Worm (Caenorhabditis elegans): ENCODE data around the gene sym-2.

The sym-2 gene

ce11 chrII:9188380-9188779, at the start of gene sym-2:
Gene sym-2, minus strand, starts transcription at chrII:9188480.
- TF ChIP-seq flt-1 (GFP tag; IDR thresholded peaks at IDR 0.05), result no peak
- TF ChIP-seq ref-1 (GFP tag; conservative IDR thresholded peaks at IDR 0.05), result no peak
- TF ChIP-seq tab-1 (GFP tag; IDR thresholded peaks at IDR 0.05), result no peak
- no peak for TF ChIP-seq ztf-29 (GFP tag; IDR thresholded peaks at IDR 0.05)
- TF ChIP-seq T22C8.4 (GFP tag; IDR thresholded peaks at IDR 0.05), result no peak

- TF ChIP-seq ref-1 (GFP tag; conservative IDR thresholded peaks at IDR 0.05) (no peak), ztf-29 (GFP tag; IDR thresholded peaks at IDR 0.05) (no peak), ztf-23 (GFP tag; IDR thresholded peaks at IDR 0.05) (no peak), klf-2 (GFP tag; conservative IDR thresholded peaks at IDR 0.05) (no peak), med-1 (GFP tag; optimal IDR thresholded peaks at IDR 0.05; ENCODE audit: insufficient read depth) (no peak), flt-1 (GFP tag; IDR thresholded peaks at IDR 0.05) (no peak), tab-1 (GFP tag; IDR thresholded peaks at IDR 0.05) (no peak), cog-1 (tag; optimal IDR thresholded peaks at IDR 0.05) (no peak), T22C8.4 (GFP tag; IDR thresholded peaks at IDR 0.05) (no peak)
These were observed 49.4 kb upstream of the sym-2 start for ce11 chrII:9237719-9238118.

ce11 chrII:9236972-9237371, 48.7 kb upstream of the sym-2 start:
- TF ChIP-seq ref-1 (GFP tag; conservative IDR thresholded peaks at IDR 0.05) (no peak), ztf-29 (GFP tag; IDR thresholded peaks at IDR 0.05) (no peak), klf-2 (GFP tag; conservative IDR thresholded peaks at IDR 0.05) (no peak), tab-1 (GFP tag; IDR thresholded peaks at IDR 0.05) (no peak), cog-1 (tag; optimal IDR thresholded peaks at IDR 0.05) (no peak), ztf-23 (GFP tag; IDR thresholded peaks at IDR 0.05) (no peak), flt-1 (GFP tag; IDR thresholded peaks at IDR 0.05) (no peak), T22C8.4 (GFP tag; IDR thresholded peaks at IDR 0.05) (no peak), med-1 (GFP tag; optimal IDR thresholded peaks at IDR 0.05; ENCODE audit: insufficient read depth) (no peak)

- no peak for TF ChIP-seq flt-1 (GFP tag; IDR thresholded peaks at IDR 0.05)
- no peak for TF ChIP-seq klf-2 (GFP tag; conservative IDR thresholded peaks at IDR 0.05)
- TF ChIP-seq ref-1 (GFP tag; conservative IDR thresholded peaks at IDR 0.05), result no peak
- no peak for TF ChIP-seq cog-1 (tag; optimal IDR thresholded peaks at IDR 0.05)
These were observed 48.0 kb upstream of the sym-2 start, which contains the start of gene T26C5.3 for ce11 chrII:9236283-9236682. Gene T26C5.3, plus strand, starts transcription at chrII:9236583.

- TF ChIP-seq flt-1 (GFP tag; IDR thresholded peaks at IDR 0.05) (no peak), med-1 (GFP tag; optimal IDR thresholded peaks at IDR 0.05; ENCODE audit: insufficient read depth) (no peak), cog-1 (tag; optimal IDR thresholded peaks at IDR 0.05) (no peak), tab-1 (GFP tag; IDR thresholded peaks at IDR 0.05) (no peak), T22C8.4 (GFP tag; IDR thresholded peaks at IDR 0.05) (no peak), ztf-23 (GFP tag; IDR thresholded peaks at IDR 0.05) (no peak), ztf-29 (GFP tag; IDR thresholded peaks at IDR 0.05) (no peak), ref-1 (GFP tag; conservative IDR thresholded peaks at IDR 0.05) (no peak), klf-2 (GFP tag; conservative IDR thresholded peaks at IDR 0.05) (no peak)
These were observed 45.5 kb upstream of the sym-2 start for ce11 chrII:9233813-9234212.

- no peak for TF ChIP-seq cog-1 (tag; optimal IDR thresholded peaks at IDR 0.05)
- TF ChIP-seq ztf-29 (GFP tag; IDR thresholded peaks at IDR 0.05), result no peak
- no peak for TF ChIP-seq klf-2 (GFP tag; conservative IDR thresholded peaks at IDR 0.05)
- no peak for TF ChIP-seq ztf-23 (GFP tag; IDR thresholded peaks at IDR 0.05)
- no peak for TF ChIP-seq T22C8.4 (GFP tag; IDR thresholded peaks at IDR 0.05)
- TF ChIP-seq tab-1 (GFP tag; IDR thresholded peaks at IDR 0.05), result no peak
- TF ChIP-seq flt-1 (GFP tag; IDR thresholded peaks at IDR 0.05), result no peak
- TF ChIP-seq ref-1 (GFP tag; conservative IDR thresholded peaks at IDR 0.05), result no peak
- no peak for TF ChIP-seq med-1 (GFP tag; optimal IDR thresholded peaks at IDR 0.05; ENCODE audit: insufficient read depth)
These were observed 44.6 kb upstream of the sym-2 start, which contains the start of gene T26C5.2 for ce11 chrII:9232923-9233322. Gene T26C5.2, plus strand, starts transcription at chrII:9233223.

- TF ChIP-seq ztf-29 (GFP tag; IDR thresholded peaks at IDR 0.05) (no peak), tab-1 (GFP tag; IDR thresholded peaks at IDR 0.05) (no peak), T22C8.4 (GFP tag; IDR thresholded peaks at IDR 0.05) (no peak), med-1 (GFP tag; optimal IDR thresholded peaks at IDR 0.05; ENCODE audit: insufficient read depth) (no peak), ref-1 (GFP tag; conservative IDR thresholded peaks at IDR 0.05) (no peak), klf-2 (GFP tag; conservative IDR thresholded peaks at IDR 0.05) (no peak), flt-1 (GFP tag; IDR thresholded peaks at IDR 0.05) (no peak), ztf-23 (GFP tag; IDR thresholded peaks at IDR 0.05) (no peak), cog-1 (tag; optimal IDR thresholded peaks at IDR 0.05) (no peak)
These were observed 44.2 kb upstream of the sym-2 start for ce11 chrII:9232493-9232892.

- TF ChIP-seq T22C8.4 (GFP tag; IDR thresholded peaks at IDR 0.05) (no peak), cog-1 (tag; optimal IDR thresholded peaks at IDR 0.05) (no peak), flt-1 (GFP tag; IDR thresholded peaks at IDR 0.05) (no peak), ztf-29 (GFP tag; IDR thresholded peaks at IDR 0.05) (no peak), ref-1 (GFP tag; conservative IDR thresholded peaks at IDR 0.05) (no peak), med-1 (GFP tag; optimal IDR thresholded peaks at IDR 0.05; ENCODE audit: insufficient read depth) (no peak), tab-1 (GFP tag; IDR thresholded peaks at IDR 0.05) (no peak), ztf-23 (GFP tag; IDR thresholded peaks at IDR 0.05) (no peak), klf-2 (GFP tag; conservative IDR thresholded peaks at IDR 0.05) (no peak)
These were observed 43.0 kb upstream of the sym-2 start, which contains the start of gene gst-13 for ce11 chrII:9231240-9231639. Gene gst-13, plus strand, starts transcription at chrII:9231457.

ce11 chrII:9227134-9227533, 38.9 kb upstream of the sym-2 start, which contains the start of gene abu-14:
Gene abu-14, minus strand, starts transcription at chrII:9227214.
- no peak for TF ChIP-seq ztf-23 (GFP tag; IDR thresholded peaks at IDR 0.05)
- no peak for TF ChIP-seq med-1 (GFP tag; optimal IDR thresholded peaks at IDR 0.05; ENCODE audit: insufficient read depth)
- no peak for TF ChIP-seq ref-1 (GFP tag; conservative IDR thresholded peaks at IDR 0.05)
- TF ChIP-seq klf-2 (GFP tag; conservative IDR thresholded peaks at IDR 0.05), result no peak
- no peak for TF ChIP-seq tab-1 (GFP tag; IDR thresholded peaks at IDR 0.05)
- no peak for TF ChIP-seq cog-1 (tag; optimal IDR thresholded peaks at IDR 0.05)
- no peak for TF ChIP-seq T22C8.4 (GFP tag; IDR thresholded peaks at IDR 0.05)
- no peak for TF ChIP-seq ztf-29 (GFP tag; IDR thresholded peaks at IDR 0.05)
- no peak for TF ChIP-seq flt-1 (GFP tag; IDR thresholded peaks at IDR 0.05)

- no peak for TF ChIP-seq flt-1 (GFP tag; IDR thresholded peaks at IDR 0.05)
These were observed 34.7 kb upstream of the sym-2 start, which contains the start of gene ZK1067.3 for ce11 chrII:9222969-9223368. Gene ZK1067.3, plus strand, starts transcription at chrII:9223269.

Measured in whole organism, midembryonic.